Fruit fly (Drosophila melanogaster) whole organism, embryonic: ENCODE measurements around the gene CG9649.

ENCODE experiments used
- CG12236 ChIP-seq: fragments of 200-800 bp; sonication (Bioruptor generic); optimal IDR thresholded peaks from 2 replicates; lab custom pipeline; 2016; ENCODE audit warnings: missing biosample characterization, missing genetic modification characterization
- CG12391 ChIP-seq: fragments of 200-800 bp; sonication (Bioruptor generic); optimal IDR thresholded peaks from 3 replicates; lab custom pipeline; 2018; ENCODE audit warnings: missing biosample characterization, mild to moderate bottlenecking, missing genetic modification characterization, moderate library complexity
- Dll ChIP-seq: fragments of 200-800 bp; sonication (Bioruptor generic); IDR thresholded peaks from 4 replicates; pipeline ENCODE4 v1.3.6; 2022; ENCODE audit warnings: missing biosample characterization, missing genetic modification characterization; ENCODE audit not compliant: partially characterized antibody
- Hr51 ChIP-seq, 2 experiments: fragments of 200-800 bp; sonication (Bioruptor generic); optimal IDR thresholded peaks; 2 replicates in 1 of 2; 3 replicates in 1 of 2; lab custom pipeline; 2016 to 2018; ENCODE audit warnings: missing biosample characterization in 2 of 2, missing genetic modification characterization in 2 of 2, mild to moderate bottlenecking in 1 of 2, moderate library complexity in 1 of 2
- Ptx1 ChIP-seq: fragments of 200-800 bp; sonication (Bioruptor generic); IDR thresholded peaks from 2 replicates; pipeline ENCODE4 v1.3.6; 2022; ENCODE audit warnings: missing biosample characterization, missing genetic modification characterization
- pita ChIP-seq: fragments of 200-800 bp; sonication (Bioruptor generic); optimal IDR thresholded peaks from 2 replicates; lab custom pipeline; 2017; ENCODE audit warnings: missing biosample characterization, mild to moderate bottlenecking, missing genetic modification characterization

- no peak for TF ChIP-seq Hr51 (GFP tag; optimal IDR thresholded peaks at IDR 0.05; lab: Kevin White, UChicago)
- TF ChIP-seq Ptx1 (GFP tag; lab: Robert Waterston, UW), result no peak
- TF ChIP-seq CG12236 (GFP tag; lab: Kevin White, UChicago), result no peak
- TF ChIP-seq pita, result no peak
- TF ChIP-seq Dll, result no peak
- TF ChIP-seq CG12391 (tag; lab: Kevin White, UChicago), result no peak
These were observed at the start of gene CG9649 for dm6 chr3R:14217839-14218238.
